Worm (Caenorhabditis elegans): ENCODE measurements around the gene asns-1.

The asns-1 gene

ce11 chrV:8594105-8594964 lies 48.4 kb downstream of the asns-1 start, which contains the start of gene tag-196:
Gene tag-196 (plus strand): TSS chrV:8594914.
- TF ChIP-seq nhr-80 (tag; optimal IDR thresholded peaks at IDR 0.05): no peak
- TF ChIP-seq egl-44 (GFP tag; IDR thresholded peaks at IDR 0.05): 0 out of 2 replicates have a peak, but pooled peaks have one; percentile 14
